Fruit fly (Drosophila melanogaster): ENCODE data around the gene CG10165.

Gene CG10165

dm6 chr2L:19528308-19528707 lies 1.8 kb downstream of the CG10165 start (continued):
- peak; percentile 92 for TF ChIP-seq spab (GFP tag; optimal IDR thresholded peaks at IDR 0.05)
- TF ChIP-seq dac (GFP tag; optimal IDR thresholded peaks at IDR 0.05), result peak; percentile 97
- peak; percentile 96 for TF ChIP-seq Lpt (GFP tag; optimal IDR thresholded peaks at IDR 0.05)
- peak; percentile 74 for TF ChIP-seq Sox15 (GFP tag; optimal IDR thresholded peaks at IDR 0.05)
- peak; percentile 97 for TF ChIP-seq dsx (GFP tag; optimal IDR thresholded peaks at IDR 0.05; ENCODE audit: poor library complexity, severe bottlenecking)
- peak; percentile 89 to 97 for TF ChIP-seq salr (GFP tag; optimal IDR thresholded peaks at IDR 0.05)
- TF ChIP-seq Met (GFP tag; optimal IDR thresholded peaks at IDR 0.05), result peak; percentile 66
- TF ChIP-seq cyc (GFP tag; optimal IDR thresholded peaks at IDR 0.05), result peak; percentile 60
- peak; percentile 95 for TF ChIP-seq Eip75B (GFP tag; optimal IDR thresholded peaks at IDR 0.05)
- peak; percentile 93 for TF ChIP-seq CG3032 (tag; optimal IDR thresholded peaks at IDR 0.05)
- TF ChIP-seq CG34406 (GFP tag; optimal IDR thresholded peaks at IDR 0.05), result peak; percentile 86
- TF ChIP-seq Gug (GFP tag; IDR thresholded peaks at IDR 0.05), result peak; percentile 99
- peak; percentile 97 for TF ChIP-seq CG3919 (GFP tag; optimal IDR thresholded peaks at IDR 0.05)

dm6 chr2L:19526844-19527243 lies 3.3 kb downstream of the CG10165 start:
- no peak for TF ChIP-seq CG16779 (tag; optimal IDR thresholded peaks at IDR 0.05)
- peak; percentile 38 for TF ChIP-seq Eip78C (GFP tag)
- no peak for TF ChIP-seq Sox102F (GFP tag; optimal IDR thresholded peaks at IDR 0.05)
- no peak for TF ChIP-seq CG11902 (GFP tag; optimal IDR thresholded peaks at IDR 0.05)

dm6 chr2L:19526316-19526715 lies 3.8 kb downstream of the CG10165 start, which contains the start of the genes Dpm1 and CG10137:
Dpm1 (minus strand) TSS chr2L:19526368.
CG10137 (plus strand) TSS chr2L:19526686.
- TF ChIP-seq CG34406 (GFP tag; optimal IDR thresholded peaks at IDR 0.05), result no peak
- TF ChIP-seq fkh (GFP tag; optimal IDR thresholded peaks at IDR 0.05), result no peak
- no peak for TF ChIP-seq CG31627 (GFP tag; optimal IDR thresholded peaks at IDR 0.05)
- peak; percentile 40 for TF ChIP-seq Eip78C (GFP tag)
- peak; percentile 15 for TF ChIP-seq esn (GFP tag; optimal IDR thresholded peaks at IDR 0.05)

- TF ChIP-seq CG3032 (tag; optimal IDR thresholded peaks at IDR 0.05) (no peak), eg (GFP tag; IDR thresholded peaks at IDR 0.05) (0 out of 3 replicates have a peak, but pooled peaks have one; percentile 15)
These were observed 10.5 kb downstream of the CG10165 start for dm6 chr2L:19519611-19520010.

- TF ChIP-seq Lpt (GFP tag; optimal IDR thresholded peaks at IDR 0.05), result peak; percentile 7
- TF ChIP-seq Eip78C (GFP tag), result no peak
These were observed 11.4 kb downstream of the CG10165 start, which contains the start of gene CG10132 for dm6 chr2L:19518636-19519086. CG10132 (plus strand) TSS chr2L:19518824.

- peak; percentile 8 for TF ChIP-seq CG31627 (GFP tag; optimal IDR thresholded peaks at IDR 0.05)
- no peak for TF ChIP-seq spab (GFP tag; optimal IDR thresholded peaks at IDR 0.05)
- TF ChIP-seq CG15336 (GFP tag; IDR thresholded peaks at IDR 0.05), result peak; percentile 41
- TF ChIP-seq CG6163 (GFP tag; IDR thresholded peaks at IDR 0.05), result no peak
- peak; percentile 3 for TF ChIP-seq Smox (GFP tag; optimal IDR thresholded peaks at IDR 0.05)
- peak; percentile 17 for TF ChIP-seq pdm3 (GFP tag; optimal IDR thresholded peaks at IDR 0.05)
- TF ChIP-seq CG10631 (GFP tag; optimal IDR thresholded peaks at IDR 0.05), result no peak
- TF ChIP-seq dac (GFP tag; optimal IDR thresholded peaks at IDR 0.05), result no peak
- TF ChIP-seq vri (GFP tag; optimal IDR thresholded peaks at IDR 0.05), result no peak
- no peak for TF ChIP-seq CG16779 (tag; optimal IDR thresholded peaks at IDR 0.05)
- TF ChIP-seq Hr4 (GFP tag; optimal IDR thresholded peaks at IDR 0.05), result peak; percentile 23
- no peak for TF ChIP-seq Ets96B (tag; optimal IDR thresholded peaks at IDR 0.05)
- TF ChIP-seq topi (GFP tag; optimal IDR thresholded peaks at IDR 0.05), result peak; percentile 17
- TF ChIP-seq ss (GFP tag; optimal IDR thresholded peaks at IDR 0.05), result no peak
- TF ChIP-seq Hr39 (GFP tag; optimal IDR thresholded peaks at IDR 0.05), result peak; percentile 19
- no peak for TF ChIP-seq CG10669 (GFP tag; optimal IDR thresholded peaks at IDR 0.05)
- TF ChIP-seq CG8319 (GFP tag; optimal IDR thresholded peaks at IDR 0.05), result no peak
- TF ChIP-seq CG6808 (GFP tag; optimal IDR thresholded peaks at IDR 0.05), result no peak
- TF ChIP-seq Blimp-1 (GFP tag; optimal IDR thresholded peaks at IDR 0.05), result no peak
- no peak for TF ChIP-seq CG8632 (GFP tag; optimal IDR thresholded peaks at IDR 0.05)
- no peak for TF ChIP-seq fkh (GFP tag; optimal IDR thresholded peaks at IDR 0.05)
- no peak for TF ChIP-seq CG9139 (GFP tag; optimal IDR thresholded peaks at IDR 0.05)
- TF ChIP-seq achi (GFP tag; optimal IDR thresholded peaks at IDR 0.05), result peak; percentile 36
- TF ChIP-seq CG8119 (GFP tag; IDR thresholded peaks at IDR 0.05), result no peak; the same call in 2 of the 3 replicates
- TF ChIP-seq Met (GFP tag; optimal IDR thresholded peaks at IDR 0.05), result peak; percentile 19
These were observed 12.8 kb downstream of the CG10165 start, which contains the start of gene Hasp for dm6 chr2L:19517154-19517814. Hasp (minus strand) TSS chr2L:19517204.

Measured in whole organism, prepupa.